Worm (Caenorhabditis elegans) whole organism, L1 larva: Measurements from ENCODE around the gene ell-1.

Experiments
- alr-1 ChIP-seq: fragments of 200-800 bp; sonication (Bioruptor generic); optimal IDR thresholded peaks from 2 replicates; lab custom pipeline; 2018; ENCODE audit warnings: borderline replicate concordance, mild to moderate bottlenecking, missing genetic modification characterization, missing compliant biosample characterization
- elt-3 ChIP-seq, 6 experiments: fragments of 150-350 bp in 1 of 6; sonication (generic microtip); optimal IDR thresholded peaks; 2 replicates each; lab custom pipeline; 2017 to 2018; ENCODE audit warnings: missing biosample characterization in 6 of 6, missing genetic modification characterization in 6 of 6, inconsistent platforms in 1 of 6
- fkh-8 ChIP-seq: sonication (generic microtip); optimal IDR thresholded peaks from 2 replicates; lab custom pipeline; 2016; ENCODE audit warnings: mild to moderate bottlenecking, missing genetic modification characterization, missing compliant biosample characterization
- mef-2 ChIP-seq: fragments of 150-350 bp; optimal IDR thresholded peaks from 2 replicates; lab custom pipeline; 2014; ENCODE audit warnings: missing biosample characterization, missing genetic modification characterization
- nhr-237 ChIP-seq: fragments of 150-350 bp; optimal IDR thresholded peaks from 2 replicates; lab custom pipeline; 2014; ENCODE audit warnings: missing biosample characterization, missing genetic modification characterization
- nhr-71 ChIP-seq: sonication (generic microtip); optimal IDR thresholded peaks from 2 replicates; lab custom pipeline; 2016; ENCODE audit warnings: mild to moderate bottlenecking, missing genetic modification characterization, moderate library complexity, missing compliant biosample characterization
- pag-3 ChIP-seq: sonication (generic microtip); optimal IDR thresholded peaks from 2 replicates; lab custom pipeline; 2017; ENCODE audit warnings: missing genetic modification characterization, mild to moderate bottlenecking, missing compliant biosample characterization, antibody characterized with exemption, borderline replicate concordance; ENCODE audit not compliant: insufficient read depth
- pqm-1 ChIP-seq: sonication (generic microtip); optimal IDR thresholded peaks from 3 replicates; lab custom pipeline; 2017; ENCODE audit warnings: missing biosample characterization, missing genetic modification characterization
- snu-23 ChIP-seq: sonication (generic microtip); optimal IDR thresholded peaks from 2 replicates; lab custom pipeline; 2016; ENCODE audit warnings: missing genetic modification characterization, missing compliant biosample characterization
- unc-62 ChIP-seq: fragments of 150-350 bp; optimal IDR thresholded peaks from 2 replicates; lab custom pipeline; 2014; ENCODE audit warnings: missing biosample characterization, missing genetic modification reagents, missing genetic modification characterization
- vab-15 ChIP-seq: sonication (generic microtip); optimal IDR thresholded peaks from 2 replicates; lab custom pipeline; 2017; ENCODE audit warnings: missing genotype, mild to moderate bottlenecking, missing genetic modification characterization, missing compliant biosample characterization

DNA sequence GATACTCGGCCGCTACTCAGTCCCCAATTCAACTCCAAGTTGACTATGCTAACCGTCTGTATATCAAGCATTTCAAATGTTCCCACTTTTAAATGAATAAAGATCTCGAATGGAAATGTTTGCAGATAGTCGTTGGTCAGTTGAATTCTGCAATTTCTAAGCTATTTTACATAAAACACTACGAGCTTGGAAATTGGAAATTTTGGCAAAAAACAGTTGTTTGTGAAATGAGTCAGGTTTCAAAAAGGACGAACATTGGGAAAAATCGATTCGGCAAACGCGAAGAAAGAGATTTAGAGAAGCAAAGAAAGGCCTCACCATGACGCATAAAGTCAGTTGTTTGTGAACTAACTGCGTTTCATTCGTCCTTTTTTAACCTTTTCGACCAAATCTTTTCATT is 52.7 kb downstream of the ell-1 start:
- peak; percentile 63 for TF ChIP-seq nhr-71
- TF ChIP-seq nhr-237: no peak
- no peak for TF ChIP-seq vab-15 (tag; lab: Kevin White, UChicago)
- no peak for TF ChIP-seq pag-3
- TF ChIP-seq fkh-8 (tag; lab: Kevin White, UChicago): no peak
- peak in 1 of 6 experiments; percentile 15 for TF ChIP-seq elt-3 (tag; optimal IDR thresholded peaks at IDR 0.05; lab: Kevin White, UChicago)
- TF ChIP-seq unc-62 (GFP tag; lab: Kevin White, UChicago): no peak
- TF ChIP-seq pqm-1: no peak
- no peak for TF ChIP-seq alr-1 (tag; lab: Kevin White, UChicago)
- peak; percentile 44 for TF ChIP-seq snu-23 (GFP tag; lab: Kevin White, UChicago)
- TF ChIP-seq mef-2: no peak
